Worm (Caenorhabditis elegans) whole organism, midembryonic: ENCODE results near the gene fbxb-97.

Experiments
- flt-1 ChIP-seq: fragments of 200-800 bp; sonication (Bioruptor generic); IDR thresholded peaks from 2 replicates; pipeline ENCODE4 v1.3.6; 2022; ENCODE audit warnings: missing genetic modification characterization, missing compliant biosample characterization
- klf-2 ChIP-seq: fragments of 200-800 bp; sonication (Bioruptor generic); conservative IDR thresholded peaks from 2 replicates; pipeline ENCODE4 v1.3.6; 2022; ENCODE audit warnings: missing genetic modification reagents, missing genetic modification characterization, missing compliant biosample characterization
- med-1 ChIP-seq: sonication (generic microtip); optimal IDR thresholded peaks from 2 replicates; lab custom pipeline; 2017; ENCODE audit warnings: missing genetic modification characterization, mild to moderate bottlenecking, missing compliant biosample characterization, antibody characterized with exemption, missing genetic modification reagents; ENCODE audit not compliant: insufficient read depth
- tab-1 ChIP-seq: fragments of 200-800 bp; sonication (Bioruptor generic); IDR thresholded peaks from 2 replicates; pipeline ENCODE4 v1.3.6; 2022; ENCODE audit warnings: missing genetic modification characterization, missing compliant biosample characterization
- ztf-29 ChIP-seq: fragments of 200-800 bp; sonication (Bioruptor generic); IDR thresholded peaks from 2 replicates; pipeline ENCODE4 v1.3.6; 2022; ENCODE audit warnings: missing genetic modification reagents, missing genetic modification characterization, missing compliant biosample characterization

- no peak for TF ChIP-seq med-1 (GFP tag; lab: Kevin White, UChicago)
- TF ChIP-seq tab-1 (GFP tag; lab: Robert Waterston, UW): no peak
- no peak for TF ChIP-seq klf-2 (GFP tag; lab: Robert Waterston, UW)
- no peak for TF ChIP-seq ztf-29
- no peak for TF ChIP-seq flt-1
Measured at ce11 chrII:1895762-1896161, 47.8 kb upstream of the fbxb-97 start, which contains the start of gene math-25.
